Worm (Caenorhabditis elegans): ENCODE results near the gene famk-1.

The famk-1 gene

ce11 chrX:15213182-15213829 is at the start of gene famk-1, which contains the start of gene H03A11.13:
TSS of gene famk-1 (minus strand) at chrX:15213259.
TSS of gene H03A11.13 (minus strand) at chrX:15213232.
- TF ChIP-seq dao-5 (tag; optimal IDR thresholded peaks at IDR 0.05), result no peak
- TF ChIP-seq W03F9.2 (tag; optimal IDR thresholded peaks at IDR 0.05), result no peak
- no peak for TF ChIP-seq him-1 (tag; optimal IDR thresholded peaks at IDR 0.05)

- TF ChIP-seq W03F9.2 (tag; optimal IDR thresholded peaks at IDR 0.05), result no peak
- TF ChIP-seq dao-5 (tag; optimal IDR thresholded peaks at IDR 0.05), result no peak
- TF ChIP-seq him-1 (tag; optimal IDR thresholded peaks at IDR 0.05), result no peak
Observed at ce11 chrX:15262423-15262822, 49.4 kb upstream of the famk-1 start, which contains the start of gene F46F2.5. TSS of gene F46F2.5 (plus strand) at chrX:15262723.

ce11 chrX:15259947-15260687 is 47.1 kb upstream of the famk-1 start, which contains the start of gene F46F2.3:
TSS of gene F46F2.3 (minus strand) at chrX:15260287.
- TF ChIP-seq dao-5 (tag; optimal IDR thresholded peaks at IDR 0.05) (no peak), W03F9.2 (tag; optimal IDR thresholded peaks at IDR 0.05) (no peak), him-1 (tag; optimal IDR thresholded peaks at IDR 0.05) (no peak)

ce11 chrX:15246595-15246994 is 33.5 kb upstream of the famk-1 start:
- TF ChIP-seq dao-5 (tag; optimal IDR thresholded peaks at IDR 0.05) (no peak), him-1 (tag; optimal IDR thresholded peaks at IDR 0.05) (no peak), W03F9.2 (tag; optimal IDR thresholded peaks at IDR 0.05) (no peak)

- TF ChIP-seq him-1 (tag; optimal IDR thresholded peaks at IDR 0.05), result no peak
- no peak for TF ChIP-seq W03F9.2 (tag; optimal IDR thresholded peaks at IDR 0.05)
- no peak for TF ChIP-seq dao-5 (tag; optimal IDR thresholded peaks at IDR 0.05)
Observed at ce11 chrX:15246182-15246581, 33.1 kb upstream of the famk-1 start, which contains the start of gene piki-1. TSS of gene piki-1 (minus strand) at chrX:15246399.

- TF ChIP-seq dao-5 (tag; optimal IDR thresholded peaks at IDR 0.05), result no peak
- TF ChIP-seq him-1 (tag; optimal IDR thresholded peaks at IDR 0.05), result no peak
- TF ChIP-seq W03F9.2 (tag; optimal IDR thresholded peaks at IDR 0.05), result no peak
Observed at ce11 chrX:15242726-15243125, 29.7 kb upstream of the famk-1 start.

- TF ChIP-seq dao-5 (tag; optimal IDR thresholded peaks at IDR 0.05) (no peak), W03F9.2 (tag; optimal IDR thresholded peaks at IDR 0.05) (no peak), him-1 (tag; optimal IDR thresholded peaks at IDR 0.05) (no peak)
Observed at ce11 chrX:15241169-15241568, 28.1 kb upstream of the famk-1 start.

- TF ChIP-seq him-1 (tag; optimal IDR thresholded peaks at IDR 0.05) (no peak), W03F9.2 (tag; optimal IDR thresholded peaks at IDR 0.05) (no peak), dao-5 (tag; optimal IDR thresholded peaks at IDR 0.05) (no peak)
Observed at ce11 chrX:15236036-15236435, 23.0 kb upstream of the famk-1 start.

ce11 chrX:15233684-15234083 is 20.6 kb upstream of the famk-1 start:
- no peak for TF ChIP-seq W03F9.2 (tag; optimal IDR thresholded peaks at IDR 0.05)
- TF ChIP-seq dao-5 (tag; optimal IDR thresholded peaks at IDR 0.05), result no peak
- TF ChIP-seq him-1 (tag; optimal IDR thresholded peaks at IDR 0.05), result no peak

- TF ChIP-seq W03F9.2 (tag; optimal IDR thresholded peaks at IDR 0.05) (no peak), him-1 (tag; optimal IDR thresholded peaks at IDR 0.05) (no peak), dao-5 (tag; optimal IDR thresholded peaks at IDR 0.05) (no peak)
Observed at ce11 chrX:15231800-15232199, 18.7 kb upstream of the famk-1 start.

ce11 chrX:15230394-15230968 is 17.4 kb upstream of the famk-1 start, which contains the start of gene H03A11.2:
TSS of gene H03A11.2 (minus strand) at chrX:15230645.
- TF ChIP-seq W03F9.2 (tag; optimal IDR thresholded peaks at IDR 0.05) (no peak), dao-5 (tag; optimal IDR thresholded peaks at IDR 0.05) (no peak), him-1 (tag; optimal IDR thresholded peaks at IDR 0.05) (no peak)

ce11 chrX:15229174-15229573 is 16.1 kb upstream of the famk-1 start:
- TF ChIP-seq W03F9.2 (tag; optimal IDR thresholded peaks at IDR 0.05), result no peak
- TF ChIP-seq dao-5 (tag; optimal IDR thresholded peaks at IDR 0.05), result no peak
- TF ChIP-seq him-1 (tag; optimal IDR thresholded peaks at IDR 0.05), result no peak

ce11 chrX:15225180-15225724 is 12.2 kb upstream of the famk-1 start:
- TF ChIP-seq him-1 (tag; optimal IDR thresholded peaks at IDR 0.05), result no peak
- no peak for TF ChIP-seq dao-5 (tag; optimal IDR thresholded peaks at IDR 0.05)
- TF ChIP-seq W03F9.2 (tag; optimal IDR thresholded peaks at IDR 0.05), result no peak

ce11 chrX:15224128-15224527 is 11.1 kb upstream of the famk-1 start:
- TF ChIP-seq W03F9.2 (tag; optimal IDR thresholded peaks at IDR 0.05), result no peak
- TF ChIP-seq him-1 (tag; optimal IDR thresholded peaks at IDR 0.05), result no peak
- TF ChIP-seq dao-5 (tag; optimal IDR thresholded peaks at IDR 0.05), result no peak
